Fruit fly (Drosophila melanogaster) whole organism, prepupa: ENCODE data around the gene CG7530.

Experiments used
- Blimp-1 ChIP-seq: fragments of 200-800 bp; sonication (Bioruptor generic); optimal IDR thresholded peaks from 3 replicates; lab custom pipeline; 2017; ENCODE audit warnings: missing biosample characterization, missing genetic modification characterization, mild to moderate bottlenecking, moderate library complexity, missing genetic modification reagents
- CG10631 ChIP-seq: fragments of 200-800 bp; sonication (Bioruptor generic); optimal IDR thresholded peaks from 2 replicates; lab custom pipeline; 2016; ENCODE audit warnings: missing biosample characterization, missing genetic modification characterization
- CG10669 ChIP-seq: fragments of 200-800 bp; sonication (Bioruptor generic); optimal IDR thresholded peaks from 3 replicates; lab custom pipeline; 2018; ENCODE audit warnings: missing biosample characterization, mild to moderate bottlenecking, missing genetic modification characterization, moderate library complexity
- CG11294 ChIP-seq: fragments of 200-800 bp; sonication (Bioruptor generic); IDR thresholded peaks from 2 replicates; pipeline ENCODE4 v1.3.6; 2022; ENCODE audit warnings: missing biosample characterization, missing genetic modification characterization
- CG11762 ChIP-seq: fragments of 200-800 bp; sonication (Bioruptor generic); optimal IDR thresholded peaks from 3 replicates; lab custom pipeline; 2016; ENCODE audit warnings: missing biosample characterization, missing genetic modification characterization; ENCODE audit not compliant: insufficient read depth
- CG11902 ChIP-seq: fragments of 200-800 bp; sonication (Bioruptor generic); optimal IDR thresholded peaks from 3 replicates; lab custom pipeline; 2016; ENCODE audit warnings: missing biosample characterization, missing genetic modification characterization
- CG15336 ChIP-seq: fragments of 200-800 bp; sonication (Bioruptor generic); IDR thresholded peaks from 2 replicates; pipeline ENCODE4 v1.3.6; 2022; ENCODE audit warnings: missing biosample characterization, missing genetic modification characterization
- CG1621 ChIP-seq: fragments of 200-800 bp; sonication (Bioruptor generic); optimal IDR thresholded peaks from 3 replicates; lab custom pipeline; 2018; ENCODE audit warnings: missing biosample characterization, mild to moderate bottlenecking, missing genetic modification characterization
- CG3032 ChIP-seq: fragments of 200-800 bp; optimal IDR thresholded peaks from 2 replicates; lab custom pipeline; 2019; ENCODE audit warnings: missing biosample characterization, mild to moderate bottlenecking, missing genetic modification characterization, moderate library complexity
- CG31627 ChIP-seq: fragments of 200-800 bp; sonication (Bioruptor generic); optimal IDR thresholded peaks from 3 replicates; lab custom pipeline; 2016; ENCODE audit warnings: missing biosample characterization, missing genetic modification characterization
- CG34406 ChIP-seq: fragments of 200-800 bp; sonication (Bioruptor generic); optimal IDR thresholded peaks from 3 replicates; lab custom pipeline; 2016; ENCODE audit warnings: missing biosample characterization, missing genetic modification characterization
- CG3919 ChIP-seq: fragments of 200-800 bp; sonication (Bioruptor generic); optimal IDR thresholded peaks from 3 replicates; lab custom pipeline; 2016; ENCODE audit warnings: missing biosample characterization, missing genetic modification characterization
- CG4318 ChIP-seq: fragments of 200-800 bp; sonication (Bioruptor generic); optimal IDR thresholded peaks from 3 replicates; lab custom pipeline; 2017; ENCODE audit warnings: missing biosample characterization, mild to moderate bottlenecking, missing genetic modification characterization
- CG6163 ChIP-seq: fragments of 200-800 bp; sonication (Bioruptor generic); IDR thresholded peaks from 3 replicates; pipeline ENCODE4 v1.3.6; 2022; ENCODE audit warnings: missing biosample characterization, missing genetic modification characterization
- CG6792 ChIP-seq: fragments of 200-800 bp; sonication (Bioruptor generic); optimal IDR thresholded peaks from 3 replicates; lab custom pipeline; 2016; ENCODE audit warnings: missing biosample characterization, missing genetic modification characterization
- CG6808 ChIP-seq: fragments of 200-800 bp; sonication (Bioruptor generic); optimal IDR thresholded peaks from 3 replicates; lab custom pipeline; 2017; ENCODE audit warnings: missing biosample characterization, missing genetic modification characterization, mild to moderate bottlenecking, moderate library complexity, missing genetic modification reagents
- CG7368 ChIP-seq: fragments of 200-800 bp; sonication (Bioruptor generic); optimal IDR thresholded peaks from 3 replicates; lab custom pipeline; 2016; ENCODE audit warnings: missing biosample characterization, missing genetic modification characterization
- CG8119 ChIP-seq: fragments of 200-800 bp; sonication (Bioruptor generic); IDR thresholded peaks from 3 replicates; pipeline ENCODE4 v1.3.6; 2022; ENCODE audit warnings: missing biosample characterization, missing genetic modification characterization
- CG8319 ChIP-seq: fragments of 200-800 bp; sonication (Bioruptor generic); optimal IDR thresholded peaks from 3 replicates; lab custom pipeline; 2016; ENCODE audit warnings: missing biosample characterization, missing genetic modification characterization
- CG9139 ChIP-seq: fragments of 200-800 bp; sonication (Bioruptor generic); optimal IDR thresholded peaks from 3 replicates; lab custom pipeline; 2017; ENCODE audit warnings: missing biosample characterization, mild to moderate bottlenecking, missing genetic modification characterization
- Eip75B ChIP-seq: fragments of 200-800 bp; sonication (Bioruptor generic); optimal IDR thresholded peaks from 3 replicates; lab custom pipeline; 2016; ENCODE audit warnings: missing biosample characterization, missing genetic modification characterization
- Eip78C ChIP-seq: fragments of 200-800 bp; sonication (Bioruptor generic); peaks from one replicate; lab custom pipeline; 2016; ENCODE audit warnings: missing biosample characterization, missing genetic modification characterization
- Ets21C ChIP-seq: fragments of 200-800 bp; sonication (Bioruptor generic); optimal IDR thresholded peaks from 3 replicates; lab custom pipeline; 2016; ENCODE audit warnings: missing biosample characterization, missing genetic modification characterization
- Ets96B ChIP-seq: fragments of 200-800 bp; optimal IDR thresholded peaks from 2 replicates; lab custom pipeline; 2019; ENCODE audit warnings: missing biosample characterization, mild to moderate bottlenecking, missing genetic modification characterization, moderate library complexity
- Gug ChIP-seq: fragments of 200-800 bp; sonication (Bioruptor generic); IDR thresholded peaks from 2 replicates; pipeline ENCODE4 v1.3.6; 2022; ENCODE audit warnings: missing biosample characterization, missing genetic modification characterization
- Hr38 ChIP-seq: sonication (Bioruptor generic); optimal IDR thresholded peaks from 2 replicates; lab custom pipeline; 2016; ENCODE audit warnings: missing biosample characterization, missing genetic modification characterization
- Hr39 ChIP-seq: fragments of 200-800 bp; sonication (Bioruptor generic); optimal IDR thresholded peaks from 2 replicates; lab custom pipeline; 2016; ENCODE audit warnings: missing biosample characterization, missing genetic modification characterization
- Hr4 ChIP-seq: fragments of 200-800 bp; sonication (Bioruptor generic); optimal IDR thresholded peaks from 3 replicates; lab custom pipeline; 2016; ENCODE audit warnings: missing biosample characterization, missing genetic modification characterization
- Lpt ChIP-seq: fragments of 200-800 bp; sonication (Bioruptor generic); optimal IDR thresholded peaks from 3 replicates; lab custom pipeline; 2016; ENCODE audit warnings: missing biosample characterization, missing genetic modification characterization
- Met ChIP-seq: fragments of 200-800 bp; sonication (Bioruptor generic); optimal IDR thresholded peaks from 3 replicates; lab custom pipeline; 2016; ENCODE audit warnings: missing biosample characterization, missing genetic modification characterization
- OdsH ChIP-seq: fragments of 200-800 bp; sonication (Bioruptor generic); optimal IDR thresholded peaks from 3 replicates; lab custom pipeline; 2016; ENCODE audit warnings: missing biosample characterization, missing genetic modification characterization
- Smox ChIP-seq: fragments of 200-800 bp; sonication (Bioruptor generic); optimal IDR thresholded peaks from 3 replicates; lab custom pipeline; 2016; ENCODE audit warnings: missing biosample characterization, missing genetic modification characterization
- Sox14 ChIP-seq: fragments of 200-800 bp; sonication (Bioruptor generic); optimal IDR thresholded peaks from 3 replicates; lab custom pipeline; 2016; ENCODE audit warnings: missing biosample characterization, missing genetic modification characterization
- acj6 ChIP-seq: fragments of 200-800 bp; sonication (Bioruptor generic); optimal IDR thresholded peaks from 3 replicates; lab custom pipeline; 2016; ENCODE audit warnings: missing biosample characterization, missing genetic modification characterization
- cyc ChIP-seq: fragments of 200-800 bp; sonication (Bioruptor generic); optimal IDR thresholded peaks from 3 replicates; lab custom pipeline; 2016; ENCODE audit warnings: missing biosample characterization, missing genetic modification characterization
- dac ChIP-seq: fragments of 200-800 bp; sonication (Bioruptor generic); optimal IDR thresholded peaks from 2 replicates; lab custom pipeline; 2017; ENCODE audit warnings: missing biosample characterization, mild to moderate bottlenecking, missing genetic modification characterization
- dsx ChIP-seq: fragments of 200-800 bp; optimal IDR thresholded peaks from 3 replicates; lab custom pipeline; 2019; ENCODE audit warnings: missing biosample characterization, mild to moderate bottlenecking, missing genetic modification characterization, moderate library complexity; ENCODE audit not compliant: poor library complexity, severe bottlenecking
- esn ChIP-seq: fragments of 200-800 bp; sonication (Bioruptor generic); optimal IDR thresholded peaks from 2 replicates; lab custom pipeline; 2016; ENCODE audit warnings: missing biosample characterization, mild to moderate bottlenecking, missing genetic modification characterization, moderate library complexity
- fd59A ChIP-seq: fragments of 200-800 bp; sonication (Bioruptor generic); optimal IDR thresholded peaks from 2 replicates; lab custom pipeline; 2017; ENCODE audit warnings: missing biosample characterization, mild to moderate bottlenecking, missing genetic modification characterization, missing genetic modification reagents
- fd85E ChIP-seq: fragments of 200-800 bp; sonication (Bioruptor generic); optimal IDR thresholded peaks from 3 replicates; lab custom pipeline; 2016; ENCODE audit warnings: missing biosample characterization, missing genetic modification characterization
- fkh ChIP-seq: fragments of 200-800 bp; sonication (Bioruptor generic); optimal IDR thresholded peaks from 3 replicates; lab custom pipeline; 2017; ENCODE audit warnings: missing biosample characterization, mild to moderate bottlenecking, missing genetic modification characterization, moderate library complexity
- lz ChIP-seq: fragments of 200-800 bp; sonication (Bioruptor generic); optimal IDR thresholded peaks from 3 replicates; lab custom pipeline; 2016; ENCODE audit warnings: missing biosample characterization, missing genetic modification characterization
- ss ChIP-seq, 2 experiments: fragments of 200-800 bp; sonication (Bioruptor generic); optimal IDR thresholded peaks; 2 replicates in 1 of 2; 3 replicates in 1 of 2; lab custom pipeline; 2017 to 2018; ENCODE audit warnings: mild to moderate bottlenecking in 2 of 2, missing biosample characterization in 2 of 2, missing genetic modification characterization in 2 of 2, moderate library complexity in 1 of 2
- svp ChIP-seq: fragments of 200-800 bp; sonication (Bioruptor generic); peaks from one replicate; lab custom pipeline; 2016; ENCODE audit warnings: missing biosample characterization, missing genetic modification characterization
- topi ChIP-seq: fragments of 200-800 bp; sonication (Bioruptor generic); optimal IDR thresholded peaks from 3 replicates; lab custom pipeline; 2016; ENCODE audit warnings: missing biosample characterization, missing genetic modification characterization
- vri ChIP-seq: fragments of 200-800 bp; sonication (Bioruptor generic); optimal IDR thresholded peaks from 3 replicates; lab custom pipeline; 2016; ENCODE audit warnings: missing biosample characterization, mild to moderate bottlenecking, missing genetic modification characterization

CG7530 gene

DNA sequence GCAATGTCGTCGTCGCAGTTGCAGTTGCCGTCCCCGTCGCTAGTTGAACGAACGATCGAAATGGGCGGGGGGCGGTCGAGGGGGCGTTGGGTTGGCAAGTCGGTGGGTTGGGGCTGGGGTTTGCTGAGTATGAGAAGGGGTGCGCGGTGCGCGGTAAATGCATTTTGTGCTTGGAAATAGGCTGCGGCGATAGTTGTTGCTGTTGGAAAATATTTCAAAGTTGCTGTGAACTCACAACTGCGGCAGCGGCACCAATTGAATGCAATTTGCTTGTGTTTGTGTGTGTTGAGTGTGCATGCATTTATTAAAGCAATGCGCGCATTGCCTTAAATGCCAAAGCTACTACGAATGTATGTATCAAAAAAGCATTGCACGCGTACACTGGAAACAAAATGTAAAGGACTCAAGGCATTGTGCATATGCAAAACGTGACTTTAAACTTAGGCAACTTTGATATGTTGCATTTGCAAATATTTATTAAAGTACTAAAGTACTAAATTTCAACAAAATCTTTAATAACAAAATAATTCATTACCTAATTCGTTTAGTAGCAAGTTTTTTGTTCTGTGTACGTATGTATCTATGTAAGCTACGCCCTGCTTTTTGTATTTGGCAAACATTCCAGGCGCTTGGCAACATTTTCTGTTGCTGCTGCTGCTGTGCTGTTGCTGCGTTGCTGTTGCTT lies 16.3 kb downstream of the CG7530 start (continued):
- peak; percentile 83 for TF ChIP-seq CG10669 (GFP tag; lab: Kevin White, UChicago)
- peak; percentile 93 for TF ChIP-seq Ets96B (tag; lab: Kevin White, UChicago)
- TF ChIP-seq Smox (GFP tag; lab: Kevin White, UChicago) = peak; percentile 40
- TF ChIP-seq fkh (GFP tag; lab: Kevin White, UChicago) = no peak
- peak; percentile 99 for TF ChIP-seq CG8119
- no peak for TF ChIP-seq fd85E
- TF ChIP-seq CG31627 (GFP tag; lab: Kevin White, UChicago) = peak; percentile 54
- peak; percentile 93 for TF ChIP-seq OdsH (GFP tag; lab: Kevin White, UChicago)
- TF ChIP-seq vri = peak; percentile 25
- TF ChIP-seq fd59A = peak; percentile 90
- TF ChIP-seq CG7368 (GFP tag; lab: Kevin White, UChicago) = peak; percentile 59
- peak; percentile 52 for TF ChIP-seq CG8319 (GFP tag; lab: Kevin White, UChicago)
- TF ChIP-seq CG9139 (GFP tag; lab: Kevin White, UChicago) = peak; percentile 66
- peak; percentile 68 for TF ChIP-seq lz
- peak; percentile 95 for TF ChIP-seq CG4318 (GFP tag; lab: Kevin White, UChicago)
- peak; percentile 95 for TF ChIP-seq dac
- TF ChIP-seq CG6808 (GFP tag; lab: Kevin White, UChicago) = peak; percentile 80

DNA sequence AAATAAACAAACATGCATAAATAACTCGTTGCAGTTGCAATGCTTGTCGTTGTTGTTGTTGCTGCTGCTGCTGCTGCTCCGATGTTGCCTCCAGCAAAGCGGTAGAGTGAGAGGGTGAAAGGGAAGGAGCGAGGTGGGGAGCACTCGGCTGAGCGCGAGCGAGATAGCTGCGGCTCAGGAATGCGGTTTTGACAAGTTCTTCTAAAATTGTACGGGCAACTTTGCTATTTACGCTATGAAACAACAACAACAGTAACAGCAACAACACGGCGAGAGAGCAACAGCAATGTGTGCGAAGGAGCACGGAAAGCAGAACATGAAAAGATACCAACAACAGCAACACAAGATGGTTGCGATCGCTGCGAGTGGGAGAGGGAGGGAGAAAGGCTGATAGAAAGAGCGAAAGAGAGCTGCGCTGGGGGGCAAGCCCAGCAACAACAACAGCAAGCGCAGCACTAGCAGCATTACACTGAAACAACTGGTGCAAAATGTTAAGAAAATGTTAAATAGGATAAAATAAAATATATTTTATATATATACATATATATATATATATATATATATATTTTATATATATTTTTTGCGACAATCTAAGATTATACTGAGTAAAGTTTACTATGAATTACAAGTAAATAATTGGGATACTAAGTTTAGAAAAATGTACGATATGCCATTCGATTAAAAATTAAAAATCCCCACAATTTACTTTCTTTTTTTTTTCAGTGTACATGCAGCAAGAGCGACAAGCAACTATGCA lies 17.0 kb downstream of the CG7530 start:
- TF ChIP-seq CG10669 (GFP tag; lab: Kevin White, UChicago) (peak; percentile 90), Ets21C (no peak), cyc (GFP tag; lab: Kevin White, UChicago) (peak; percentile 48), dac (no peak), CG6163 (GFP tag; lab: Robert Waterston, UW) (peak; percentile 82), Blimp-1 (GFP tag; lab: Kevin White, UChicago) (peak; percentile 7), Gug (peak; percentile 34; the same call in 1 of the 2 replicates), Hr39 (GFP tag; lab: Kevin White, UChicago) (no peak), dsx (peak; percentile 64), fd59A (no peak), CG3919 (GFP tag; lab: Kevin White, UChicago) (peak; percentile 89), CG10631 (GFP tag; lab: Kevin White, UChicago) (peak; percentile 59), CG34406 (GFP tag; lab: Kevin White, UChicago) (peak; percentile 79), CG11294 (GFP tag; lab: Robert Waterston, UW) (no peak; the same call in 1 of the 2 replicates), Eip78C (GFP tag; lab: Kevin White, UChicago) (peak; percentile 41), CG1621 (peak; percentile 59), acj6 (GFP tag; lab: Kevin White, UChicago) (peak; percentile 5), Hr38 (GFP tag; lab: Kevin White, UChicago) (no peak), CG9139 (GFP tag; lab: Kevin White, UChicago) (peak; percentile 79), fd85E (no peak), lz (no peak), ss (GFP tag; optimal IDR thresholded peaks at IDR 0.05; lab: Kevin White, UChicago) (peak; percentile 35 to 78), svp (GFP tag; lab: Kevin White, UChicago) (peak; percentile 39), fkh (GFP tag; lab: Kevin White, UChicago) (peak; percentile 94), Hr4 (GFP tag; lab: Kevin White, UChicago) (peak; percentile 34), CG7368 (GFP tag; lab: Kevin White, UChicago) (peak; percentile 20), CG6792 (GFP tag; lab: Kevin White, UChicago) (peak; percentile 19), CG8119 (peak; percentile 73), topi (peak; percentile 40), vri (no peak), Sox14 (GFP tag; lab: Kevin White, UChicago) (no peak), CG11902 (GFP tag; lab: Kevin White, UChicago) (peak; percentile 49), CG15336 (GFP tag; lab: Robert Waterston, UW) (peak; percentile 49), CG11762 (GFP tag; lab: Kevin White, UChicago) (peak; percentile 84), Lpt (GFP tag; lab: Kevin White, UChicago) (peak; percentile 79), Eip75B (GFP tag; lab: Kevin White, UChicago) (peak; percentile 30), esn (GFP tag; lab: Kevin White, UChicago) (peak; percentile 21), Met (GFP tag; lab: Kevin White, UChicago) (no peak), CG4318 (GFP tag; lab: Kevin White, UChicago) (peak; percentile 52), CG3032 (tag; lab: Kevin White, UChicago) (peak; percentile 77)
